Worm (Caenorhabditis elegans) whole organism, L1 larva: ENCODE results near the gene nadk-2.

Experiments used
- C34B4.2 ChIP-seq: sonication (generic microtip); optimal IDR thresholded peaks from 2 replicates; lab custom pipeline; 2017; ENCODE audit warnings: mild to moderate bottlenecking, missing genetic modification characterization, missing compliant biosample characterization
- ama-1 ChIP-seq: fragments of 150-350 bp; optimal IDR thresholded peaks from 2 replicates; lab custom pipeline; 2014
- blmp-1 ChIP-seq: fragments of 150-350 bp; optimal IDR thresholded peaks from 2 replicates; lab custom pipeline; 2014; ENCODE audit warnings: missing biosample characterization, missing genetic modification characterization
- dpl-1 ChIP-seq, 3 experiments: fragments of 150-350 bp in 2 of 3; sonication (generic microtip) in 1 of 3; optimal IDR thresholded peaks; 2 replicates each; lab custom pipeline; 2014 to 2017; ENCODE audit warnings: missing biosample characterization in 3 of 3, missing genetic modification characterization in 3 of 3, missing genetic modification reagents in 3 of 3
- dsc-1 ChIP-seq: sonication (generic microtip); optimal IDR thresholded peaks from 2 replicates; lab custom pipeline; 2016; ENCODE audit warnings: mild to moderate bottlenecking, missing genetic modification characterization, missing compliant biosample characterization
- efl-1 ChIP-seq, 4 experiments: fragments of 150-350 bp; optimal IDR thresholded peaks in 3 of 4; peaks in 1 of 4; 1 replicate in 1 of 4; 2 replicates in 3 of 4; lab custom pipeline; 2014; ENCODE audit warnings: missing biosample characterization in 2 of 4, missing genetic modification characterization in 2 of 4, missing genetic modification reagents in 2 of 4
- efl-3 ChIP-seq: fragments of 200-800 bp; sonication (Bioruptor generic); optimal IDR thresholded peaks from 2 replicates; lab custom pipeline; 2018; ENCODE audit warnings: mild to moderate bottlenecking, missing genetic modification characterization, missing compliant biosample characterization
- elt-3 ChIP-seq, 6 experiments: fragments of 150-350 bp in 1 of 6; sonication (generic microtip); optimal IDR thresholded peaks; 2 replicates each; lab custom pipeline; 2017 to 2018; ENCODE audit warnings: missing biosample characterization in 6 of 6, missing genetic modification characterization in 6 of 6, inconsistent platforms in 1 of 6
- ets-5 ChIP-seq: fragments of 200-800 bp; sonication (Bioruptor generic); IDR thresholded peaks from 2 replicates; pipeline ENCODE4 v1.3.6; 2022; ENCODE audit warnings: missing genetic modification characterization, missing compliant biosample characterization
- fkh-4 ChIP-seq: sonication (generic microtip); optimal IDR thresholded peaks from 2 replicates; lab custom pipeline; 2016; ENCODE audit warnings: missing compliant biosample characterization, missing genetic modification characterization, borderline replicate concordance
- fkh-8 ChIP-seq: sonication (generic microtip); optimal IDR thresholded peaks from 2 replicates; lab custom pipeline; 2016; ENCODE audit warnings: mild to moderate bottlenecking, missing genetic modification characterization, missing compliant biosample characterization
- hlh-17 ChIP-seq: fragments of 200-800 bp; sonication (Bioruptor generic); optimal IDR thresholded peaks from 2 replicates; lab custom pipeline; 2018; ENCODE audit warnings: missing genetic modification characterization, mild to moderate bottlenecking, missing compliant biosample characterization, moderate library complexity, borderline replicate concordance
- hpl-2 ChIP-seq: fragments of 150-350 bp; optimal IDR thresholded peaks from 2 replicates; lab custom pipeline; 2014; ENCODE audit warnings: missing biosample characterization, missing genetic modification reagents, missing genetic modification characterization
- irx-1 ChIP-seq: sonication (generic microtip); optimal IDR thresholded peaks from 2 replicates; lab custom pipeline; 2016; ENCODE audit warnings: missing genetic modification characterization, missing compliant biosample characterization
- isw-1 ChIP-seq: fragments of 200-800 bp; sonication (Bioruptor generic); IDR thresholded peaks from 2 replicates; pipeline ENCODE4 v1.3.6; 2022; ENCODE audit warnings: missing genetic modification characterization, missing compliant biosample characterization
- lin-14 ChIP-seq: fragments of 200-800 bp; sonication (Bioruptor generic); optimal IDR thresholded peaks from 2 replicates; lab custom pipeline; 2018; ENCODE audit warnings: mild to moderate bottlenecking, missing genetic modification characterization, moderate library complexity, missing compliant biosample characterization
- lin-15B ChIP-seq: fragments of 150-350 bp; sonication (generic microtip); optimal IDR thresholded peaks from 3 replicates; lab custom pipeline; 2014; ENCODE audit warnings: missing biosample characterization, missing genetic modification characterization
- lin-35 ChIP-seq, 2 experiments: fragments of 150-350 bp; optimal IDR thresholded peaks; 2 replicates each; lab custom pipeline; 2014; ENCODE audit warnings: missing biosample characterization in 2 of 2, missing genetic modification characterization in 2 of 2, missing genetic modification reagents in 2 of 2
- lin-39 ChIP-seq: fragments of 150-350 bp; optimal IDR thresholded peaks from 2 replicates; lab custom pipeline; 2014; ENCODE audit warnings: missing biosample characterization, missing genetic modification reagents, missing genetic modification characterization
- lsy-2 ChIP-seq, 2 experiments: fragments of 150-350 bp; optimal IDR thresholded peaks; 2 replicates each; lab custom pipeline; 2014; ENCODE audit warnings: missing biosample characterization in 2 of 2, missing genetic modification characterization in 2 of 2
- mab-9 ChIP-seq: fragments of 200-800 bp; sonication (Bioruptor generic); IDR thresholded peaks from 2 replicates; pipeline ENCODE4 v1.3.6; 2022; ENCODE audit warnings: missing genetic modification reagents, missing genetic modification characterization, missing compliant biosample characterization
- mdl-1 ChIP-seq, 2 experiments: fragments of 150-350 bp; optimal IDR thresholded peaks; 2 replicates each; lab custom pipeline; 2014 to 2017; ENCODE audit warnings: missing biosample characterization in 2 of 2, missing genetic modification characterization in 2 of 2, inconsistent platforms in 1 of 2
- mef-2 ChIP-seq: fragments of 150-350 bp; optimal IDR thresholded peaks from 2 replicates; lab custom pipeline; 2014; ENCODE audit warnings: missing biosample characterization, missing genetic modification characterization
- mep-1 ChIP-seq: fragments of 150-350 bp; optimal IDR thresholded peaks from 2 replicates; lab custom pipeline; 2014; ENCODE audit warnings: missing biosample characterization, missing genetic modification characterization
- nhr-11 ChIP-seq: fragments of 150-350 bp; optimal IDR thresholded peaks from 2 replicates; lab custom pipeline; 2014; ENCODE audit warnings: missing biosample characterization, missing genetic modification characterization
- nhr-20 ChIP-seq: sonication (generic microtip); optimal IDR thresholded peaks from 2 replicates; lab custom pipeline; 2016; ENCODE audit warnings: mild to moderate bottlenecking, missing genetic modification characterization, missing compliant biosample characterization
- nhr-28 ChIP-seq: fragments of 150-350 bp; optimal IDR thresholded peaks from 2 replicates; lab custom pipeline; 2014; ENCODE audit warnings: missing biosample characterization, missing genetic modification characterization
- nhr-71 ChIP-seq: sonication (generic microtip); optimal IDR thresholded peaks from 2 replicates; lab custom pipeline; 2016; ENCODE audit warnings: mild to moderate bottlenecking, missing genetic modification characterization, moderate library complexity, missing compliant biosample characterization
- nhr-84 ChIP-seq: sonication (generic microtip); optimal IDR thresholded peaks from 2 replicates; lab custom pipeline; 2017; ENCODE audit warnings: missing biosample characterization, missing genetic modification characterization
- nhr-85 ChIP-seq: sonication (generic microtip); peaks from one replicate; lab custom pipeline; 2016; ENCODE audit warnings: missing genetic modification characterization, inconsistent platforms, missing compliant biosample characterization
- nhr-90 ChIP-seq: sonication (generic microtip); optimal IDR thresholded peaks from 2 replicates; lab custom pipeline; 2016; ENCODE audit warnings: mild to moderate bottlenecking, missing genetic modification characterization, missing compliant biosample characterization; ENCODE audit not compliant: poor library complexity
- pag-3 ChIP-seq: sonication (generic microtip); optimal IDR thresholded peaks from 2 replicates; lab custom pipeline; 2017; ENCODE audit warnings: missing genetic modification characterization, mild to moderate bottlenecking, missing compliant biosample characterization, antibody characterized with exemption, borderline replicate concordance; ENCODE audit not compliant: insufficient read depth
- pax-3 ChIP-seq: fragments of 200-800 bp; sonication (Bioruptor generic); optimal IDR thresholded peaks from 2 replicates; lab custom pipeline; 2018; ENCODE audit warnings: mild to moderate bottlenecking, missing genetic modification characterization, moderate library complexity, missing compliant biosample characterization
- pqm-1 ChIP-seq: sonication (generic microtip); optimal IDR thresholded peaks from 3 replicates; lab custom pipeline; 2017; ENCODE audit warnings: missing biosample characterization, missing genetic modification characterization
- rnt-1 ChIP-seq: sonication (generic microtip); optimal IDR thresholded peaks from 2 replicates; lab custom pipeline; 2016; ENCODE audit warnings: mild to moderate bottlenecking, missing genetic modification characterization, moderate library complexity, missing compliant biosample characterization
- snu-23 ChIP-seq: sonication (generic microtip); optimal IDR thresholded peaks from 2 replicates; lab custom pipeline; 2016; ENCODE audit warnings: missing genetic modification characterization, missing compliant biosample characterization
- sox-4 ChIP-seq: sonication (generic microtip); optimal IDR thresholded peaks from 2 replicates; lab custom pipeline; 2016; ENCODE audit warnings: missing genetic modification characterization, missing compliant biosample characterization
- sup-37 ChIP-seq: fragments of 200-800 bp; sonication (Bioruptor generic); optimal IDR thresholded peaks from 2 replicates; lab custom pipeline; 2018; ENCODE audit warnings: mild to moderate bottlenecking, missing genetic modification characterization, missing compliant biosample characterization
- swsn-7 ChIP-seq: sonication (generic microtip); optimal IDR thresholded peaks from 2 replicates; lab custom pipeline; 2016; ENCODE audit warnings: missing genetic modification characterization, missing compliant biosample characterization
- tbx-2 ChIP-seq: sonication (generic microtip); optimal IDR thresholded peaks from 2 replicates; lab custom pipeline; 2016; ENCODE audit warnings: missing genetic modification characterization, missing compliant biosample characterization
- unc-130 ChIP-seq: fragments of 150-350 bp; optimal IDR thresholded peaks from 2 replicates; lab custom pipeline; 2017; ENCODE audit warnings: missing biosample characterization, missing genetic modification characterization, inconsistent platforms
- unc-62 ChIP-seq: fragments of 150-350 bp; optimal IDR thresholded peaks from 2 replicates; lab custom pipeline; 2014; ENCODE audit warnings: missing biosample characterization, missing genetic modification reagents, missing genetic modification characterization
- vab-15 ChIP-seq: sonication (generic microtip); optimal IDR thresholded peaks from 2 replicates; lab custom pipeline; 2017; ENCODE audit warnings: missing genotype, mild to moderate bottlenecking, missing genetic modification characterization, missing compliant biosample characterization
- ztf-11 ChIP-seq, 2 experiments: sonication (generic microtip); optimal IDR thresholded peaks; 2 replicates each; lab custom pipeline; 2016 to 2017; ENCODE audit warnings: missing genetic modification characterization in 2 of 2, missing biosample characterization in 1 of 2, missing compliant biosample characterization in 1 of 2
- ztf-4 ChIP-seq: fragments of 150-350 bp; optimal IDR thresholded peaks from 2 replicates; lab custom pipeline; 2014; ENCODE audit warnings: missing biosample characterization, missing genetic modification characterization

nadk-2 gene

ce11 chrII:12052924-12053323 lies 3.5 kb downstream of the nadk-2 start (continued):
- TF ChIP-seq pqm-1 (tag; lab: Kevin White, UChicago), result no peak
- TF ChIP-seq, all 84 proteins: peak for 11

- TF ChIP-seq snu-23 (GFP tag; lab: Kevin White, UChicago), result peak; percentile 26
- no peak for TF ChIP-seq hlh-17 (GFP tag; lab: Kevin White, UChicago)
- TF ChIP-seq vab-15 (tag; lab: Kevin White, UChicago), result peak; percentile 68
- TF ChIP-seq lsy-2 (tag; optimal IDR thresholded peaks at IDR 0.05; lab: Kevin White, UChicago), result peak in 1 of 2 experiments; percentile 31
- TF ChIP-seq ztf-11 (tag; optimal IDR thresholded peaks at IDR 0.05; lab: Kevin White, UChicago), result no peak
- TF ChIP-seq unc-130 (tag; lab: Kevin White, UChicago), result peak; percentile 16
- peak; percentile 17 for TF ChIP-seq mep-1 (tag; lab: Kevin White, UChicago)
- TF ChIP-seq nhr-11 (tag; lab: Kevin White, UChicago), result no peak
- no peak for TF ChIP-seq fkh-8 (tag; lab: Kevin White, UChicago)
- TF ChIP-seq dsc-1 (tag; lab: Kevin White, UChicago), result no peak
- peak; percentile 58 for TF ChIP-seq blmp-1 (tag; lab: Kevin White, UChicago)
- no peak for TF ChIP-seq nhr-84 (tag; lab: Kevin White, UChicago)
- TF ChIP-seq nhr-85, result peak; percentile 81
- no peak for TF ChIP-seq nhr-90 (tag; lab: Kevin White, UChicago)
- TF ChIP-seq irx-1 (tag; lab: Kevin White, UChicago), result no peak
- TF ChIP-seq nhr-20 (tag; lab: Kevin White, UChicago), result peak; percentile 28
- no peak for TF ChIP-seq tbx-2 (tag; lab: Kevin White, UChicago)
- TF ChIP-seq mdl-1 (tag; optimal IDR thresholded peaks at IDR 0.05; lab: Kevin White, UChicago), result peak in 1 of 2 experiments; percentile 83
- peak in 1 of 2 experiments; percentile 38 for TF ChIP-seq lin-35 (GFP tag; optimal IDR thresholded peaks at IDR 0.05; lab: Kevin White, UChicago)
- TF ChIP-seq lin-14 (GFP tag; lab: Kevin White, UChicago), result peak; percentile 67
- TF ChIP-seq sup-37 (GFP tag; lab: Kevin White, UChicago), result no peak
- TF ChIP-seq lin-15B (tag; lab: Kevin White, UChicago), result no peak
- TF ChIP-seq unc-62, result no peak
- TF ChIP-seq pax-3 (tag; lab: Kevin White, UChicago), result no peak
- no peak for TF ChIP-seq rnt-1 (tag; lab: Kevin White, UChicago)
- TF ChIP-seq nhr-71 (tag; lab: Kevin White, UChicago), result peak; percentile 27
- TF ChIP-seq elt-3 (tag; optimal IDR thresholded peaks at IDR 0.05; lab: Kevin White, UChicago), result peak in 4 of 6 experiments; percentile 76 to 95 (median 88)
- TF ChIP-seq efl-3 (GFP tag; lab: Kevin White, UChicago), result no peak
- no peak for TF ChIP-seq mab-9 (GFP tag; lab: Robert Waterston, UW)
Measured at ce11 chrII:12053486-12053885, 4.1 kb downstream of the nadk-2 start.

ce11 chrII:12054150-12054549 lies 4.8 kb downstream of the nadk-2 start:
- TF ChIP-seq hpl-2 (GFP tag; lab: Kevin White, UChicago) (peak; percentile 24), fkh-4 (tag; lab: Kevin White, UChicago) (no peak), nhr-85 (peak; percentile 65)

ce11 chrII:12054558-12054957 lies 5.2 kb downstream of the nadk-2 start:
- TF ChIP-seq nhr-28 (tag; lab: Kevin White, UChicago), result no peak
- TF ChIP-seq elt-3 (tag; optimal IDR thresholded peaks at IDR 0.05; lab: Kevin White, UChicago), result peak in 1 of 6 experiments; percentile 15
- TF ChIP-seq fkh-8 (tag; lab: Kevin White, UChicago), result no peak
- TF ChIP-seq swsn-7, result no peak
- TF ChIP-seq C34B4.2 (tag; lab: Kevin White, UChicago), result no peak
- TF ChIP-seq pag-3, result no peak
- no peak for TF ChIP-seq isw-1 (GFP tag; lab: Robert Waterston, UW)
- TF ChIP-seq sox-4, result no peak
- TF ChIP-seq rnt-1 (tag; lab: Kevin White, UChicago), result no peak
- TF ChIP-seq pax-3 (tag; lab: Kevin White, UChicago), result no peak
- no peak for TF ChIP-seq ama-1 (lab: Kevin White, UChicago)
- TF ChIP-seq hlh-17 (GFP tag; lab: Kevin White, UChicago), result no peak
- no peak for TF ChIP-seq blmp-1 (tag; lab: Kevin White, UChicago)
- TF ChIP-seq mdl-1 (tag; optimal IDR thresholded peaks at IDR 0.05; lab: Kevin White, UChicago), result no peak
- TF ChIP-seq ztf-4 (tag; lab: Kevin White, UChicago), result no peak
- no peak for TF ChIP-seq lin-15B (tag; lab: Kevin White, UChicago)
- TF ChIP-seq dpl-1 (GFP tag; optimal IDR thresholded peaks at IDR 0.05; lab: Kevin White, UChicago), result no peak
- TF ChIP-seq pqm-1 (tag; lab: Kevin White, UChicago), result no peak
- no peak for TF ChIP-seq ets-5
- peak in 1 of 2 experiments; percentile 9 for TF ChIP-seq efl-1 (optimal IDR thresholded peaks at IDR 0.05; lab: Kevin White, UChicago)
- no peak for TF ChIP-seq efl-1 (GFP tag; optimal IDR thresholded peaks at IDR 0.05 in 1 of 2; lab: Kevin White, UChicago)
- no peak for TF ChIP-seq lin-39 (tag; lab: Kevin White, UChicago)
- peak; percentile 18 for TF ChIP-seq nhr-90 (tag; lab: Kevin White, UChicago)
- no peak for TF ChIP-seq mef-2 (tag; lab: Kevin White, UChicago)
